Worm (Caenorhabditis elegans) whole organism, L1 larva: ENCODE measurements around the gene C15H11.1.
A peak's percentile ranks its signal among the peaks of the same experiment; 100 is the strongest.

Source experiments
- C04F5.9 ChIP-seq: sonication (generic microtip); optimal IDR thresholded peaks from 2 replicates; lab custom pipeline; 2016; ENCODE audit warnings: missing genetic modification characterization, missing compliant biosample characterization
- C34B4.2 ChIP-seq: sonication (generic microtip); optimal IDR thresholded peaks from 2 replicates; lab custom pipeline; 2017; ENCODE audit warnings: mild to moderate bottlenecking, missing genetic modification characterization, missing compliant biosample characterization
- Y116A8C.19 ChIP-seq: sonication (generic microtip); optimal IDR thresholded peaks from 2 replicates; lab custom pipeline; 2016; ENCODE audit warnings: missing compliant biosample characterization, missing genetic modification characterization, borderline replicate concordance
- aha-1 ChIP-seq: fragments of 150-350 bp; optimal IDR thresholded peaks from 2 replicates; lab custom pipeline; 2014; ENCODE audit warnings: missing biosample characterization, missing genetic modification characterization
- aly-2 ChIP-seq: fragments of 150-350 bp; optimal IDR thresholded peaks from 2 replicates; lab custom pipeline; 2014; ENCODE audit warnings: missing biosample characterization, missing genetic modification characterization
- ama-1 ChIP-seq: fragments of 150-350 bp; optimal IDR thresholded peaks from 2 replicates; lab custom pipeline; 2014
- ceh-63 ChIP-seq: fragments of 200-800 bp; sonication (Bioruptor generic); optimal IDR thresholded peaks from 2 replicates; lab custom pipeline; 2018; ENCODE audit warnings: mild to moderate bottlenecking, missing genetic modification characterization, missing compliant biosample characterization
- ceh-82 ChIP-seq, 3 experiments: fragments of 150-350 bp in 1 of 3; sonication (generic microtip) in 2 of 3; optimal IDR thresholded peaks; 2 replicates each; lab custom pipeline; 2014 to 2017; ENCODE audit warnings: missing biosample characterization in 3 of 3, missing genetic modification characterization in 3 of 3
- ceh-88 ChIP-seq: fragments of 200-800 bp; sonication (Bioruptor generic); IDR thresholded peaks from 2 replicates; pipeline ENCODE4 v1.3.6; 2022; ENCODE audit warnings: missing genetic modification characterization, missing compliant biosample characterization
- efl-1 ChIP-seq, 4 experiments: fragments of 150-350 bp; optimal IDR thresholded peaks in 3 of 4; peaks in 1 of 4; 1 replicate in 1 of 4; 2 replicates in 3 of 4; lab custom pipeline; 2014; ENCODE audit warnings: missing biosample characterization in 2 of 4, missing genetic modification characterization in 2 of 4, missing genetic modification reagents in 2 of 4
- egl-27 ChIP-seq, 2 experiments: fragments of 150-350 bp in 1 of 2; sonication (generic microtip); optimal IDR thresholded peaks; 3 replicates each; lab custom pipeline; 2017 to 2018; ENCODE audit warnings: missing biosample characterization in 2 of 2, missing genetic modification characterization in 2 of 2, missing genetic modification reagents in 2 of 2
- elt-3 ChIP-seq, 6 experiments: fragments of 150-350 bp in 1 of 6; sonication (generic microtip); optimal IDR thresholded peaks; 2 replicates each; lab custom pipeline; 2017 to 2018; ENCODE audit warnings: missing biosample characterization in 6 of 6, missing genetic modification characterization in 6 of 6, inconsistent platforms in 1 of 6
- fkh-4 ChIP-seq: sonication (generic microtip); optimal IDR thresholded peaks from 2 replicates; lab custom pipeline; 2016; ENCODE audit warnings: missing compliant biosample characterization, missing genetic modification characterization, borderline replicate concordance
- hpl-2 ChIP-seq: fragments of 150-350 bp; optimal IDR thresholded peaks from 2 replicates; lab custom pipeline; 2014; ENCODE audit warnings: missing biosample characterization, missing genetic modification reagents, missing genetic modification characterization
- irx-1 ChIP-seq: sonication (generic microtip); optimal IDR thresholded peaks from 2 replicates; lab custom pipeline; 2016; ENCODE audit warnings: missing genetic modification characterization, missing compliant biosample characterization
- jun-1 ChIP-seq: fragments of 150-350 bp; optimal IDR thresholded peaks from 2 replicates; lab custom pipeline; 2014; ENCODE audit warnings: missing biosample characterization, missing genetic modification reagents, missing genetic modification characterization
- lin-14 ChIP-seq: fragments of 200-800 bp; sonication (Bioruptor generic); optimal IDR thresholded peaks from 2 replicates; lab custom pipeline; 2018; ENCODE audit warnings: mild to moderate bottlenecking, missing genetic modification characterization, moderate library complexity, missing compliant biosample characterization
- lin-39 ChIP-seq: fragments of 150-350 bp; optimal IDR thresholded peaks from 2 replicates; lab custom pipeline; 2014; ENCODE audit warnings: missing biosample characterization, missing genetic modification reagents, missing genetic modification characterization
- lsy-2 ChIP-seq, 2 experiments: fragments of 150-350 bp; optimal IDR thresholded peaks; 2 replicates each; lab custom pipeline; 2014; ENCODE audit warnings: missing biosample characterization in 2 of 2, missing genetic modification characterization in 2 of 2
- nhr-71 ChIP-seq: sonication (generic microtip); optimal IDR thresholded peaks from 2 replicates; lab custom pipeline; 2016; ENCODE audit warnings: mild to moderate bottlenecking, missing genetic modification characterization, moderate library complexity, missing compliant biosample characterization
- nhr-85 ChIP-seq: sonication (generic microtip); peaks from one replicate; lab custom pipeline; 2016; ENCODE audit warnings: missing genetic modification characterization, inconsistent platforms, missing compliant biosample characterization
- nhr-90 ChIP-seq: sonication (generic microtip); optimal IDR thresholded peaks from 2 replicates; lab custom pipeline; 2016; ENCODE audit warnings: mild to moderate bottlenecking, missing genetic modification characterization, missing compliant biosample characterization; ENCODE audit not compliant: poor library complexity
- pqm-1 ChIP-seq: sonication (generic microtip); optimal IDR thresholded peaks from 3 replicates; lab custom pipeline; 2017; ENCODE audit warnings: missing biosample characterization, missing genetic modification characterization
- rnt-1 ChIP-seq: sonication (generic microtip); optimal IDR thresholded peaks from 2 replicates; lab custom pipeline; 2016; ENCODE audit warnings: mild to moderate bottlenecking, missing genetic modification characterization, moderate library complexity, missing compliant biosample characterization
- snu-23 ChIP-seq: sonication (generic microtip); optimal IDR thresholded peaks from 2 replicates; lab custom pipeline; 2016; ENCODE audit warnings: missing genetic modification characterization, missing compliant biosample characterization
- sup-37 ChIP-seq: fragments of 200-800 bp; sonication (Bioruptor generic); optimal IDR thresholded peaks from 2 replicates; lab custom pipeline; 2018; ENCODE audit warnings: mild to moderate bottlenecking, missing genetic modification characterization, missing compliant biosample characterization
- swsn-7 ChIP-seq: sonication (generic microtip); optimal IDR thresholded peaks from 2 replicates; lab custom pipeline; 2016; ENCODE audit warnings: missing genetic modification characterization, missing compliant biosample characterization
- tbx-2 ChIP-seq: sonication (generic microtip); optimal IDR thresholded peaks from 2 replicates; lab custom pipeline; 2016; ENCODE audit warnings: missing genetic modification characterization, missing compliant biosample characterization
- tlp-1 ChIP-seq: fragments of 150-350 bp; optimal IDR thresholded peaks from 2 replicates; lab custom pipeline; 2014; ENCODE audit warnings: missing biosample characterization, missing genetic modification characterization
- unc-130 ChIP-seq: fragments of 150-350 bp; optimal IDR thresholded peaks from 2 replicates; lab custom pipeline; 2017; ENCODE audit warnings: missing biosample characterization, missing genetic modification characterization, inconsistent platforms
- vab-15 ChIP-seq: sonication (generic microtip); optimal IDR thresholded peaks from 2 replicates; lab custom pipeline; 2017; ENCODE audit warnings: missing genotype, mild to moderate bottlenecking, missing genetic modification characterization, missing compliant biosample characterization
- zip-4 ChIP-seq: fragments of 200-800 bp; sonication (Bioruptor generic); optimal IDR thresholded peaks from 2 replicates; lab custom pipeline; 2018; ENCODE audit warnings: mild to moderate bottlenecking, missing genetic modification characterization, moderate library complexity, missing compliant biosample characterization
- ztf-11 ChIP-seq, 2 experiments: sonication (generic microtip); optimal IDR thresholded peaks; 2 replicates each; lab custom pipeline; 2016 to 2017; ENCODE audit warnings: missing genetic modification characterization in 2 of 2, missing biosample characterization in 1 of 2, missing compliant biosample characterization in 1 of 2

C15H11.1 gene

DNA sequence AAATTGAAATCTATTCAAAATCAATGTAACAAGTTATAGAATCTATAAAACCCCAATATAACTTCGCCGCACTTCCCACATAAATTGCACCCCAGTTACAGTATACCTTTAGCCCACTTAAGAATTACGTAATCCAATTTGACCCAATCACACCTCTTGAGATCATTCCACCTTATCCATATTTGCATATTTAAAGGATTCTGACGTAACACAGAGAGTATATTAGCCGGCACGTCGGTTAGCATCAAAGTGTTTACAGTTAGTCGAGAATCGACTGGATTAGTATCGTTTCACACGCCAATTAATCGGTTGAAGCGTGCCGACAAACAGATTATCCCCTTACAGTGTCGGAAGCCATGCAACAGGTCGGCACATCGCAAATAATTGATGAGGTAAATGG is 40.0 kb downstream of the C15H11.1 start:
- TF ChIP-seq C04F5.9 (tag; lab: Kevin White, UChicago) (no peak), ama-1 (no peak), lin-39 (tag; lab: Kevin White, UChicago) (no peak), snu-23 (no peak), egl-27 (tag; optimal IDR thresholded peaks at IDR 0.05; lab: Kevin White, UChicago) (no peak), hpl-2 (GFP tag; lab: Kevin White, UChicago) (no peak), ceh-82 (tag; optimal IDR thresholded peaks at IDR 0.05; lab: Kevin White, UChicago) (no peak), Y116A8C.19 (no peak), lsy-2 (tag; optimal IDR thresholded peaks at IDR 0.05; lab: Kevin White, UChicago) (no peak), C34B4.2 (tag; lab: Kevin White, UChicago) (no peak), tlp-1 (no peak), tbx-2 (no peak), vab-15 (no peak), pqm-1 (tag; lab: Kevin White, UChicago) (no peak), aha-1 (tag; lab: Kevin White, UChicago) (no peak)

DNA sequence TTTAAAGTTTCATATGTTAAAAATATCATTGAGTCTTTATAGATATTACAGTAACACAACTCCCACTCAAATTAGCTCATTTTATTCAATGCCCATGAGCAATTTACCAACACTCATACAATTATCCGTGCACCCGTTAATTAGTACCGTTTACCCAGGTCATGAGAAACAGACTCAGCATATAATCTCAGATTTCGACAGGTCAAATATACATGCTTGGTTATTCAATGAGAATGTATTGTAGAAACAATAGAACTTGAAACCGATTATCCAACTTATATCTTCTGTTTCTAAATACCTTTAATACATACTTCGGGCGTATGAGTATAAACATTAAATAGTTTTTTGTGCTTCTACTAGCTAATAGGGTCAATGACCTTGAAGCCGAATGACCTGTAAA is 42.6 kb downstream of the C15H11.1 start:
- TF ChIP-seq efl-1 (optimal IDR thresholded peaks at IDR 0.05; lab: Kevin White, UChicago) (no peak), efl-1 (GFP tag; optimal IDR thresholded peaks at IDR 0.05 in 1 of 2; lab: Kevin White, UChicago) (peak in 1 of 2 experiments; percentile 73), zip-4 (GFP tag; lab: Kevin White, UChicago) (no peak)

DNA sequence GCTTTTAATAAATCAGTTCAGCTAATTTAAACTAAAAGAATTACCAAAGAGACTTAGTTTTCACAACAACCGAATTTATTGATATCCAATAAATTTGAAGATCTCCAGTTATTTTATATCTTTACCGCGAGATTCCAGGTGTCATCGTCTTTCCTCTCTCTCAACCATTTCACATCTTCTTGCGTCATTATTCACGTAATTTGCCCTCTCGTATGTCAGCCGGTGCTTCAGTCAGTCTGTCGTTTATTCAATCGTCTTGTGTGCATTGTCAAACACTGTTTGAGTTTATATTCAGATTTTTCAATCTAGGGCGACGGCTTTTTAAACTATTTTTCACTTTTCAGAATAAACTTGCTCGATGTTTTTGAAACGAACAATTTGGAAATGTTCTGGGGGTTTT is 43.8 kb downstream of the C15H11.1 start:
- TF ChIP-seq hpl-2 (GFP tag; lab: Kevin White, UChicago) (no peak), aly-2 (tag; lab: Kevin White, UChicago) (no peak), unc-130 (tag; lab: Kevin White, UChicago) (no peak), irx-1 (tag; lab: Kevin White, UChicago) (no peak), nhr-85 (tag; lab: Kevin White, UChicago) (no peak), jun-1 (no peak), swsn-7 (tag; lab: Kevin White, UChicago) (no peak), fkh-4 (tag; lab: Kevin White, UChicago) (no peak), ceh-63 (GFP tag; lab: Kevin White, UChicago) (no peak), Y116A8C.19 (no peak), nhr-90 (no peak), tbx-2 (no peak), rnt-1 (tag; lab: Kevin White, UChicago) (no peak), nhr-71 (tag; lab: Kevin White, UChicago) (no peak), sup-37 (GFP tag; lab: Kevin White, UChicago) (no peak), lin-14 (GFP tag; lab: Kevin White, UChicago) (no peak), ceh-88 (no peak)
- TF ChIP-seq, all 84 proteins: peak for 0

DNA sequence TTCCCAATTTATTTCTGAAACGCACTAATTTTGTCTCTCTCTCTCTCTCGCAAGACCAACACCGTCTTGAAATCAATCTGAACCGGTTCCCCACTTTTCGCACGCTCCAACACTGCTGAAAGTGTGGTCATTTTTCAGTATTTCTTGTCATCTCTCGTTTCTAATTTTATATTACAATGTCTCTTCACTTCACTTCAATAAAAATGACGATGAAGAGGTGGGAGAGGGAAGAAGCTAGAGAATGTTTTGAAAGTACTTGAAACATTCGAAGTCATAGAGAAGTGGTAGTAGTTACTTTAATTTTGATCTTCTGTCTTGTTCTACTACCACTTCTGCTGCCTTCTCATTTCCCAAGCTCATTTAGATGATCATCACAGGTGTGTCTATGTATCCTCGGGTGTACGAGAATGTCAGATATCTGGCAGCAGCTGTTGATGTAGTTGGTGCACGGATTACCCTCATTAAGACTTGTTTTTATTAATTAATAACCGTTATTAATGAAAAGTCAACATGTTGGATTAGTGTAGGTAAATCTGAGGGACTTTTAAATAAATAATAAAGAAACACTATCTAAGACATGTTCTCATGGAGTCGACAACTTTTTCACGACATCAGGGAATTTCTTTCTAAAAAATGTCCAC is 44.6 kb downstream of the C15H11.1 start:
- TF ChIP-seq ztf-11 (tag; optimal IDR thresholded peaks at IDR 0.05; lab: Kevin White, UChicago) (peak in 1 of 2 experiments; percentile 43), tbx-2 (peak; percentile 38), elt-3 (tag; optimal IDR thresholded peaks at IDR 0.05; lab: Kevin White, UChicago) (no peak)

DNA sequence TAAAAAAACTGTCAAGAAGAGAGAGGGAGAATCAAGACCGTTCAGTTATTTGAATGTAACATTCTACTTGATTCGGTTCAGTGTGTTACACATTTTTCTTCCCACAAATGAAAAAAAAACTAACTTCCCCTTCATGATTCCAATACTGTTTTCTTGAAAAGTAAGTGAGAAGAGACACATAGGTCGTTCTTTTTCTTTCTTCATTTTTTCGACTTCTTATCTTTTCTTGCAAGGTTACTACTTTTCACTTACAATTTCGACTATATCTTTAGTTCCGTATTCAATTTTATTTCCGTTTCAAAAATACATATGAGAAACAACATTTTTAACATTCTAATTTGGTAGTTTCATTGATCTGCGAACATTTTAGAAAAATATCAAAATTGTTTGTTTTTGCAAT is 45.6 kb downstream of the C15H11.1 start:
- TF ChIP-seq rnt-1 (tag; lab: Kevin White, UChicago) (no peak), C34B4.2 (tag; lab: Kevin White, UChicago) (no peak), elt-3 (tag; optimal IDR thresholded peaks at IDR 0.05; lab: Kevin White, UChicago) (peak in 1 of 6 experiments; percentile 8)
